Fruit fly (Drosophila melanogaster) whole organism, wandering third instar larva: ENCODE data around the gene CG13727.

Experiments
- Abd-B ChIP-seq: fragments of >200 bp; optimal IDR thresholded peaks from 2 replicates; lab custom pipeline; 2017; ENCODE audit warnings: missing biosample characterization, missing genetic modification characterization
- CG32264 ChIP-seq: fragments of 200-800 bp; sonication (Bioruptor generic); optimal IDR thresholded peaks from 2 replicates; lab custom pipeline; 2016; ENCODE audit warnings: missing biosample characterization, missing genetic modification characterization
- CG9705 ChIP-seq: fragments of 200-800 bp; sonication (Bioruptor generic); optimal IDR thresholded peaks from 2 replicates; lab custom pipeline; 2018; ENCODE audit warnings: missing biosample characterization, mild to moderate bottlenecking, missing genetic modification characterization
- Hnf4 ChIP-seq: fragments of 200-800 bp; sonication (Bioruptor generic); optimal IDR thresholded peaks from 2 replicates; lab custom pipeline; 2016; ENCODE audit warnings: missing biosample characterization, mild to moderate bottlenecking, missing genetic modification characterization
- Mio ChIP-seq: sonication (Bioruptor generic); optimal IDR thresholded peaks from 2 replicates; lab custom pipeline; 2016; ENCODE audit warnings: missing biosample characterization, missing genetic modification characterization
- N ChIP-seq: fragments of >200 bp; optimal IDR thresholded peaks from 2 replicates; lab custom pipeline; 2018; ENCODE audit warnings: missing biosample characterization, missing external identifiers, missing genetic modification characterization
- Vsx2 ChIP-seq: fragments of 200-300, 225-300 bp; sonication (Bioruptor generic); optimal IDR thresholded peaks from 2 replicates; lab custom pipeline; 2018; ENCODE audit warnings: missing biosample characterization, missing genetic modification characterization; ENCODE audit not compliant: partially characterized antibody
- ey ChIP-seq: fragments of 200-800 bp; sonication (Bioruptor generic); optimal IDR thresholded peaks from 2 replicates; lab custom pipeline; 2016; ENCODE audit warnings: missing biosample characterization, missing genetic modification characterization
- foxo ChIP-seq, 2 experiments: fragments of 200-800 bp; sonication (Bioruptor generic); optimal IDR thresholded peaks; 2 replicates in 1 of 2; 3 replicates in 1 of 2; lab custom pipeline; 2016 to 2017; ENCODE audit warnings: missing biosample characterization in 2 of 2, missing genetic modification characterization in 2 of 2
- lola ChIP-seq: fragments of >200 bp; optimal IDR thresholded peaks from 2 replicates; lab custom pipeline; 2017; ENCODE audit warnings: missing biosample characterization, missing genetic modification characterization
- psq ChIP-seq: fragments of 200-800 bp; sonication (Bioruptor generic); optimal IDR thresholded peaks from 3 replicates; lab custom pipeline; 2017; ENCODE audit warnings: missing biosample characterization, mild to moderate bottlenecking, missing genetic modification characterization, moderate library complexity
- usp ChIP-seq: fragments of >200 bp; optimal IDR thresholded peaks from 2 replicates; lab custom pipeline; 2017; ENCODE audit warnings: missing biosample characterization, missing genetic modification characterization
- woc ChIP-seq: sonication (Bioruptor generic); optimal IDR thresholded peaks from 2 replicates; lab custom pipeline; 2016; ENCODE audit warnings: missing biosample characterization, mild to moderate bottlenecking, missing genetic modification characterization

DNA sequence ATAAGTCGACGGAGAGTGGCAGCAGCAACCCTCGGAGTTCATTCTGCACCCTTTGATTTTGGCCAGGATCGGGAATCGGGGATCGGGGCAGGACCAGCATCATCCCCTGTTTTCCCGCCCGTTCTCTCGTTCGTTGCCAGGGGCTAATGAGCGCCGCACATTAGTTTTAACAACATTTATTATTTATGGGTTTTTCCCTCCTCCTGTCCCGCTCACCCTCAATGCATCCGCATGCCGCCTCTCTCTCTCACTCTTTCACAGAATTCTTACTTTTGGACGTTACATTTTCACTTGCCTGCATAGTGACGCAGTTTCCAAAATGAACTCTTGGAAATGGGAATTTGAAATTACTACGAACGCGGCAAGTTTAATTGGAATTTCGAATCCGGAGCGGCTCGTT, 25.8 kb upstream of the CG13727 start:
- TF ChIP-seq ey (GFP tag; lab: Kevin White, UChicago): no peak
- TF ChIP-seq CG9705 (GFP tag; lab: Kevin White, UChicago): no peak
- no peak for TF ChIP-seq Hnf4
- no peak for TF ChIP-seq Mio (GFP tag; lab: Kevin White, UChicago)
- no peak for TF ChIP-seq lola (GFP tag; lab: Kevin White, UChicago)
- TF ChIP-seq psq (GFP tag; lab: Kevin White, UChicago): no peak
- TF ChIP-seq usp: no peak
- TF ChIP-seq N (GFP tag; lab: Kevin White, UChicago): no peak
- TF ChIP-seq woc: no peak
- no peak for TF ChIP-seq CG32264 (GFP tag; lab: Kevin White, UChicago)
- TF ChIP-seq Vsx2 (GFP tag; lab: Kevin White, UChicago): no peak
- no peak for TF ChIP-seq Abd-B
- no peak for TF ChIP-seq foxo (GFP tag; optimal IDR thresholded peaks at IDR 0.05; lab: Kevin White, UChicago)
